Worm (Caenorhabditis elegans) whole organism, L2 larva: ENCODE measurements around the gene clec-41.
A peak's percentile ranks its signal among the peaks of the same experiment; 100 is the strongest.

ENCODE experiments used
- F13H6.1 ChIP-seq: sonication (generic microtip); optimal IDR thresholded peaks from 2 replicates; lab custom pipeline; 2016; ENCODE audit warnings: missing genetic modification characterization, missing compliant biosample characterization
- R02D3.7 ChIP-seq: fragments of 150-350 bp; optimal IDR thresholded peaks from 2 replicates; lab custom pipeline; 2014; ENCODE audit warnings: missing biosample characterization, missing genetic modification characterization
- ZK546.5 ChIP-seq: sonication (generic microtip); optimal IDR thresholded peaks from 2 replicates; lab custom pipeline; 2017; ENCODE audit warnings: missing biosample characterization, missing genetic modification characterization
- alr-1 ChIP-seq: fragments of 150-350 bp; optimal IDR thresholded peaks from 2 replicates; lab custom pipeline; 2014; ENCODE audit warnings: missing biosample characterization, missing genetic modification characterization
- aly-2 ChIP-seq: fragments of 150-350 bp; optimal IDR thresholded peaks from 2 replicates; lab custom pipeline; 2014; ENCODE audit warnings: missing biosample characterization, missing genetic modification characterization
- ama-1 ChIP-seq: fragments of 150-350 bp; optimal IDR thresholded peaks from 2 replicates; lab custom pipeline; 2018; ENCODE audit warnings: inconsistent platforms
- ceh-16 ChIP-seq: fragments of 150-350 bp; optimal IDR thresholded peaks from 2 replicates; lab custom pipeline; 2014; ENCODE audit warnings: missing biosample characterization, missing genetic modification characterization
- dmd-4 ChIP-seq: sonication (generic microtip); optimal IDR thresholded peaks from 2 replicates; lab custom pipeline; 2017; ENCODE audit warnings: missing biosample characterization, missing genetic modification characterization
- egl-27 ChIP-seq: sonication (generic microtip); optimal IDR thresholded peaks from 3 replicates; lab custom pipeline; 2017; ENCODE audit warnings: missing biosample characterization, missing genetic modification reagents, missing genetic modification characterization
- elt-1 ChIP-seq: fragments of 150-350 bp; optimal IDR thresholded peaks from 2 replicates; lab custom pipeline; 2014; ENCODE audit warnings: missing biosample characterization, missing genetic modification characterization
- fos-1 ChIP-seq: fragments of 150-350 bp; optimal IDR thresholded peaks from 2 replicates; lab custom pipeline; 2014; ENCODE audit warnings: missing biosample characterization, missing genetic modification characterization
- gmeb-1 ChIP-seq: fragments of 150-350 bp; optimal IDR thresholded peaks from 2 replicates; lab custom pipeline; 2014; ENCODE audit warnings: missing biosample characterization, missing genetic modification characterization
- lin-13 ChIP-seq: fragments of 150-350 bp; optimal IDR thresholded peaks from 2 replicates; lab custom pipeline; 2014; ENCODE audit warnings: missing biosample characterization, missing genetic modification reagents, missing genetic modification characterization
- lin-39 ChIP-seq: fragments of 150-350 bp; optimal IDR thresholded peaks from 2 replicates; lab custom pipeline; 2014; ENCODE audit warnings: missing biosample characterization, missing genetic modification reagents, missing genetic modification characterization
- lsy-2 ChIP-seq, 2 experiments: fragments of 150-350 bp in 1 of 2; sonication (generic microtip) in 1 of 2; optimal IDR thresholded peaks; 2 replicates each; lab custom pipeline; 2014 to 2017; ENCODE audit warnings: missing biosample characterization in 2 of 2, missing genetic modification characterization in 2 of 2
- mab-5 ChIP-seq: fragments of 150-350 bp; optimal IDR thresholded peaks from 2 replicates; lab custom pipeline; 2014; ENCODE audit warnings: missing biosample characterization, missing genetic modification characterization
- mdl-1 ChIP-seq, 2 experiments: fragments of 150-350 bp in 1 of 2; sonication (generic microtip) in 1 of 2; optimal IDR thresholded peaks; 2 replicates each; lab custom pipeline; 2017; ENCODE audit warnings: missing biosample characterization in 2 of 2, missing genetic modification characterization in 2 of 2
- nhr-10 ChIP-seq: sonication (generic microtip); optimal IDR thresholded peaks from 2 replicates; lab custom pipeline; 2017; ENCODE audit warnings: missing biosample characterization, missing genetic modification characterization
- nhr-129 ChIP-seq: fragments of 150-350 bp; optimal IDR thresholded peaks from 2 replicates; lab custom pipeline; 2014; ENCODE audit warnings: missing biosample characterization, missing genetic modification characterization
- nhr-21 ChIP-seq: fragments of 150-350 bp; optimal IDR thresholded peaks from 2 replicates; lab custom pipeline; 2014; ENCODE audit warnings: missing biosample characterization, missing genetic modification characterization
- nhr-23 ChIP-seq: fragments of 150-350 bp; optimal IDR thresholded peaks from 2 replicates; lab custom pipeline; 2014; ENCODE audit warnings: missing biosample characterization, missing genetic modification reagents, missing genetic modification characterization
- nhr-237 ChIP-seq: fragments of 150-350 bp; optimal IDR thresholded peaks from 2 replicates; lab custom pipeline; 2014; ENCODE audit warnings: missing biosample characterization, missing genetic modification characterization
- nhr-6 ChIP-seq: fragments of 150-350 bp; optimal IDR thresholded peaks from 2 replicates; lab custom pipeline; 2014; ENCODE audit warnings: missing biosample characterization, missing genetic modification characterization
- nhr-77 ChIP-seq: fragments of 150-350 bp; optimal IDR thresholded peaks from 2 replicates; lab custom pipeline; 2014; ENCODE audit warnings: missing biosample characterization, missing genetic modification characterization
- peb-1 ChIP-seq: fragments of 150-350 bp; optimal IDR thresholded peaks from 2 replicates; lab custom pipeline; 2014; ENCODE audit warnings: missing biosample characterization, missing genetic modification characterization
- skn-1 ChIP-seq: sonication (generic microtip); optimal IDR thresholded peaks from 2 replicates; lab custom pipeline; 2017; ENCODE audit warnings: missing biosample characterization, missing genetic modification characterization
- sma-3 ChIP-seq: sonication (generic microtip); optimal IDR thresholded peaks from 2 replicates; lab custom pipeline; 2016; ENCODE audit warnings: missing genetic modification reagents, missing genetic modification characterization, missing compliant biosample characterization
- snpc-4 ChIP-seq: fragments of 150-350 bp; optimal IDR thresholded peaks from 2 replicates; lab custom pipeline; 2014; ENCODE audit warnings: missing biosample characterization, missing genetic modification characterization
- unc-39 ChIP-seq: fragments of 150-350 bp; optimal IDR thresholded peaks from 2 replicates; lab custom pipeline; 2014; ENCODE audit warnings: missing biosample characterization, missing genetic modification characterization
- unc-55 ChIP-seq: fragments of 150-350 bp; sonication (generic microtip); optimal IDR thresholded peaks from 3 replicates; lab custom pipeline; 2014; ENCODE audit warnings: missing biosample characterization, missing genetic modification reagents, missing genetic modification characterization
- zag-1 ChIP-seq: fragments of 150-350 bp; optimal IDR thresholded peaks from 2 replicates; lab custom pipeline; 2014; ENCODE audit warnings: missing biosample characterization, missing genetic modification characterization
- ztf-1 ChIP-seq: fragments of 200-800 bp; sonication (Bioruptor generic); conservative IDR thresholded peaks from 2 replicates; pipeline ENCODE4 v1.3.6; 2022; ENCODE audit warnings: missing genetic modification characterization, missing compliant biosample characterization
- ztf-11 ChIP-seq: sonication (generic microtip); optimal IDR thresholded peaks from 2 replicates; lab custom pipeline; 2017; ENCODE audit warnings: missing biosample characterization, missing genetic modification characterization
- ztf-4 ChIP-seq: fragments of 150-350 bp; optimal IDR thresholded peaks from 2 replicates; lab custom pipeline; 2014; ENCODE audit warnings: missing biosample characterization, missing genetic modification characterization

The clec-41 gene

ce11 chrV:13137955-13138354, at the start of gene clec-41:
Gene clec-41 (minus strand): TSS chrV:13138101.
- TF ChIP-seq ZK546.5 (tag; lab: Kevin White, UChicago) (no peak), fos-1 (tag; lab: Kevin White, UChicago) (peak; percentile 96)

DNA sequence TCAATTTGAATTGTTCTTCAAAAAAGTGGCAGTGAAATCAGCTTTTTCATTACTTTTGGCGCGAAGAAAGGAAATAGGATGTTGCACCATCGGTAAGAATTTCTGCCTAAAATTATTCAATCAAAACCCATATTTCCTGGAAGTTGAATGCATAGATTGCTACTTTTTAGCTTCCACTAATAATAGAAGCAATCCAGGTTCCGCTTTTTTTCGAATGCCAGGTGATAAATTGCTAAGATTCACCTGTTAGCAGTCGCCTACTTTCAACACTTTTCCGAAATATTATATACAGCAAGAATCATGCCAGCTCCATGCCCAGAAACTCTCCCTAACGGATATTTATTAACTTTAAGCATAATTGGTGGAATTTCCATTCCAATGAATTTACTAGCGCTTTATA, 47.5 kb upstream of the clec-41 start, which contains the start of gene sri-6:
sri-6 (plus strand) TSS at position 301 of the 400 bp plus-strand sequence.
- TF ChIP-seq ztf-4 (no peak), ztf-11 (no peak), zag-1 (tag; lab: Kevin White, UChicago) (no peak), fos-1 (tag; lab: Kevin White, UChicago) (no peak), nhr-21 (tag; lab: Kevin White, UChicago) (no peak), nhr-10 (no peak), R02D3.7 (tag; lab: Kevin White, UChicago) (no peak), ztf-1 (no peak)

DNA sequence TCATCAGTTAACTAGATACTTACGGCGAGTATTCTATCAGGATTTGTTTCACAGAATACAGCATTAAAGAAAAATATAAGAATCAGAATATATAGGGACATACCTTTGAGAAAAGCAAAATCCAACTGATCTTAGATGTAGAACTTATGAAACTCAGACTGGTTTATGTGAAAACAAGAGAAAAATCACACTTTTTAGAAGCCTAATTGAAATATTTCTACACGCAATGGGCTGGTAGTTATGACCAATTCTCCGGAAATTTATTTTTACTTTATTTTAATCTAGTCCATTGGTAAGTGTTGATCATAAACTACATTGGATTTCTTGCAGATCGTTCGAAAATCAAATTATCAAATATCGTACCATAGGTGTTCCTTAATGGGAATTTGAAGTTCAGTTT, 46.2 kb upstream of the clec-41 start, which contains the start of gene T09E8.4:
T09E8.4 (minus strand) TSS at position 101 of the 400 bp plus-strand sequence.
- TF ChIP-seq nhr-129 (tag; lab: Kevin White, UChicago), result no peak
- no peak for TF ChIP-seq ceh-16 (tag; lab: Kevin White, UChicago)
- TF ChIP-seq ZK546.5 (tag; lab: Kevin White, UChicago), result no peak
- no peak for TF ChIP-seq dmd-4 (tag; lab: Kevin White, UChicago)
- TF ChIP-seq nhr-77, result no peak
- no peak for TF ChIP-seq ama-1 (lab: Kevin White, UChicago)
- no peak for TF ChIP-seq elt-1 (tag; lab: Kevin White, UChicago)
- no peak for TF ChIP-seq mdl-1 (tag; optimal IDR thresholded peaks at IDR 0.05; lab: Kevin White, UChicago)
- TF ChIP-seq lsy-2 (tag; optimal IDR thresholded peaks at IDR 0.05; lab: Kevin White, UChicago), result no peak
- TF ChIP-seq ztf-1, result no peak
- TF ChIP-seq mab-5 (tag; lab: Kevin White, UChicago), result no peak
- TF ChIP-seq alr-1 (tag; lab: Kevin White, UChicago), result no peak
- TF ChIP-seq gmeb-1 (tag; lab: Kevin White, UChicago), result no peak
- no peak for TF ChIP-seq skn-1 (tag; lab: Kevin White, UChicago)
- no peak for TF ChIP-seq fos-1 (tag; lab: Kevin White, UChicago)

DNA sequence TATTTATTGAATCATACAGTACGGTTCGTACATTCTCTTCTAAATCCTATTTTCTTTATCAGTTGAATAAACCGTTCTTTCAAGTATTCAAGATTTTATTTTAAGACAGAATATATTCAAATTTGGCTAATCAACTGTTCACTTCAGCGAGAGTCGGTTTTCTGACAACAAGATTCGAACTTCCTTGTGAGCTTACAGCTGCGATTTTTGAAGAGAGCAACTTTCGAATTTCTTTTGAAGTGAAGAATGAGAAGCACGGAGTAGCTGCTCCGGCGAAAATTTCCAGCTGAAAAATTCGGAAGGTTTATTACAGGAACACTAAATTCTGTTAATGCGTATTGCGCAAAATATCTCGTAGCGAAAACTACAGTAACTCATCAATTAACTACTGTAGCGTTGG, 43.5 kb upstream of the clec-41 start:
- no peak for TF ChIP-seq nhr-6 (tag; lab: Kevin White, UChicago)
- no peak for TF ChIP-seq aly-2 (tag; lab: Kevin White, UChicago)
- no peak for TF ChIP-seq alr-1 (tag; lab: Kevin White, UChicago)
- no peak for TF ChIP-seq nhr-23
- TF ChIP-seq nhr-21 (tag; lab: Kevin White, UChicago), result no peak
- TF ChIP-seq nhr-77, result no peak
- no peak for TF ChIP-seq ceh-16 (tag; lab: Kevin White, UChicago)
- TF ChIP-seq snpc-4 (tag; lab: Kevin White, UChicago), result no peak
- TF ChIP-seq R02D3.7 (tag; lab: Kevin White, UChicago), result no peak
- TF ChIP-seq dmd-4 (tag; lab: Kevin White, UChicago), result no peak
- TF ChIP-seq sma-3, result no peak
- no peak for TF ChIP-seq unc-39
- no peak for TF ChIP-seq skn-1 (tag; lab: Kevin White, UChicago)
- TF ChIP-seq nhr-237 (tag; lab: Kevin White, UChicago), result no peak
- TF ChIP-seq peb-1 (tag; lab: Kevin White, UChicago), result no peak
- TF ChIP-seq egl-27 (tag; lab: Kevin White, UChicago), result no peak
- no peak for TF ChIP-seq ama-1 (lab: Kevin White, UChicago)
- TF ChIP-seq F13H6.1 (tag; lab: Kevin White, UChicago), result no peak
- no peak for TF ChIP-seq lin-13 (GFP tag; lab: Kevin White, UChicago)
- TF ChIP-seq ztf-11, result no peak

DNA sequence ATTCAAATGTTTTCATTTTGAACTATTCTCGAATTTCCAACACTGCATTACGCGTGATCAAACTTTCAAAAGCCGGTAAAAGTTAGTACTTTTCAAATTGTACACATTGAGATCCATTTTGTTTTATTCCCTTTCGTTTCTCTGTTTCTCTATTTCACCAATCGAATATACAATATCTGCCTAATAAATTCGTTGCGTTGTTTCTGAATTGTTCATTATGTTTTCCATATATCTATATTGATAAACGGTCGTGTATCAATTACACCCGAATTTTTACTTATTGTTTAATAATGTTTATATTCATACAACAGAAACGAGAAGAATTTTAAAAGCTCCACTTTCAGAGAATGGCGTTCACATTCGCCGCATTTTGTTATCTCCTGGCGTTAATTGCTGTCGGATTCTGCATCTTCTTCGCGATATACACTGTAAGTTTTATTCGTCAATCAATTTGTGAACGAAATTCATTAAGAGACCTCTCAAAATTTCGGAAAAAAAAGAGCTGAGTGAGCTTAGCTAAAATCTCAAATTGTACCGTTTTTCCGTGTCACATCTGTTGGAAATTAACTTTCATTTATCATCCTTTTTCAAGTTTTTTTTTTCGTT, 42.2 kb upstream of the clec-41 start, which contains the start of gene cni-1:
cni-1 (plus strand) TSS at position 345 of the 606 bp plus-strand sequence.
- no peak for TF ChIP-seq peb-1 (tag; lab: Kevin White, UChicago)
- TF ChIP-seq gmeb-1 (tag; lab: Kevin White, UChicago), result no peak
- TF ChIP-seq unc-55 (GFP tag; lab: Kevin White, UChicago), result no peak
- no peak for TF ChIP-seq lin-39 (tag; lab: Kevin White, UChicago)
- no peak for TF ChIP-seq lsy-2 (tag; optimal IDR thresholded peaks at IDR 0.05; lab: Kevin White, UChicago)
- no peak for TF ChIP-seq nhr-21 (tag; lab: Kevin White, UChicago)
- TF ChIP-seq mdl-1 (tag; optimal IDR thresholded peaks at IDR 0.05; lab: Kevin White, UChicago), result no peak
